Fruit fly (Drosophila melanogaster): ENCODE results near the gene CG6441.

- TF ChIP-seq Sin3A (optimal IDR thresholded peaks at IDR 0.05) (no peak), insv (optimal IDR thresholded peaks at IDR 0.05) (no peak), ttk (optimal IDR thresholded peaks at IDR 0.05) (no peak), Myc (optimal IDR thresholded peaks at IDR 0.05) (no peak), h (optimal IDR thresholded peaks at IDR 0.05) (no peak), psq (optimal IDR thresholded peaks at IDR 0.05) (no peak)
These were observed 49.4 kb upstream of the CG6441 start for dm6 chr2L:7424907-7425689.

Data from Kc167 (cell line).